Worm (Caenorhabditis elegans) whole organism, L4 larva: ENCODE results near the gene ceh-19.

Experiments
- F49E8.2 ChIP-seq: sonication (generic microtip); optimal IDR thresholded peaks from 2 replicates; lab custom pipeline; 2016; ENCODE audit warnings: missing compliant biosample characterization, mild to moderate bottlenecking, missing genetic modification characterization, borderline replicate concordance
- R02D3.7 ChIP-seq: fragments of 150-350 bp; sonication (generic microtip); optimal IDR thresholded peaks from 3 replicates; lab custom pipeline; 2014; ENCODE audit warnings: missing biosample characterization, missing genetic modification characterization
- Y48G9A.11 ChIP-seq: fragments of 200-800 bp; sonication (Bioruptor generic); IDR thresholded peaks from 2 replicates; pipeline ENCODE4 v1.3.6; 2022; ENCODE audit warnings: missing genetic modification reagents, missing genetic modification characterization, missing compliant biosample characterization
- Y5F2A.4 ChIP-seq: fragments of 200-800 bp; sonication (Bioruptor generic); optimal IDR thresholded peaks from 2 replicates; lab custom pipeline; 2018; ENCODE audit warnings: mild to moderate bottlenecking, missing genetic modification characterization, missing compliant biosample characterization
- Y75B8A.6 ChIP-seq: fragments of 200-800 bp; sonication (Bioruptor generic); IDR thresholded peaks from 2 replicates; pipeline ENCODE4 v1.3.6; 2022; ENCODE audit warnings: missing genetic modification reagents, missing genetic modification characterization, missing compliant biosample characterization
- aha-1 ChIP-seq: fragments of 150-350 bp; peaks from one replicate; lab custom pipeline; 2014; ENCODE audit warnings: missing biosample characterization, missing genetic modification characterization
- cey-2 ChIP-seq: sonication (generic microtip); optimal IDR thresholded peaks from 3 replicates; lab custom pipeline; 2017; ENCODE audit warnings: missing genetic modification characterization, mild to moderate bottlenecking, missing compliant biosample characterization, antibody characterized with exemption, borderline replicate concordance; ENCODE audit not compliant: insufficient read depth
- ctbp-1 ChIP-seq: fragments of 200-800 bp; sonication (Bioruptor generic); IDR thresholded peaks from 2 replicates; pipeline ENCODE4 v1.3.6; 2022; ENCODE audit warnings: missing genetic modification reagents, missing genetic modification characterization, missing compliant biosample characterization
- dmd-6 ChIP-seq: fragments of 200-800 bp; sonication (Bioruptor generic); IDR thresholded peaks from 2 replicates; pipeline ENCODE4 v1.3.6; 2022; ENCODE audit warnings: missing genetic modification reagents, missing genetic modification characterization, missing compliant biosample characterization
- dmd-8 ChIP-seq: fragments of 200-800 bp; sonication (Bioruptor generic); IDR thresholded peaks from 2 replicates; pipeline ENCODE4 v1.3.6; 2022; ENCODE audit warnings: missing genetic modification characterization, missing compliant biosample characterization
- dpl-1 ChIP-seq: fragments of 150-350 bp; optimal IDR thresholded peaks from 2 replicates; lab custom pipeline; 2014; ENCODE audit warnings: missing biosample characterization, missing genetic modification reagents, missing genetic modification characterization
- dve-1 ChIP-seq: sonication (generic microtip); optimal IDR thresholded peaks from 2 replicates; lab custom pipeline; 2017; ENCODE audit warnings: antibody characterized with exemption, mild to moderate bottlenecking, missing genetic modification characterization, missing compliant biosample characterization; ENCODE audit not compliant: insufficient read depth
- egl-27 ChIP-seq: sonication (generic microtip); optimal IDR thresholded peaks from 3 replicates; lab custom pipeline; 2017; ENCODE audit warnings: missing biosample characterization, missing genetic modification reagents, missing genetic modification characterization
- fkh-10 ChIP-seq: fragments of 150-350 bp; optimal IDR thresholded peaks from 2 replicates; lab custom pipeline; 2014; ENCODE audit warnings: missing biosample characterization, missing genetic modification reagents, missing genetic modification characterization
- gei-8 ChIP-seq: fragments of 200-800 bp; sonication (Bioruptor generic); optimal IDR thresholded peaks from 2 replicates; lab custom pipeline; 2018; ENCODE audit warnings: mild to moderate bottlenecking, missing genetic modification characterization, missing compliant biosample characterization
- hlh-30 ChIP-seq: sonication (generic microtip); optimal IDR thresholded peaks from 2 replicates; lab custom pipeline; 2017; ENCODE audit warnings: antibody characterized with exemption, mild to moderate bottlenecking, missing genetic modification characterization, missing compliant biosample characterization; ENCODE audit not compliant: insufficient read depth
- hmg-1.1 ChIP-seq: fragments of 200-800 bp; sonication (Bioruptor generic); IDR thresholded peaks from 2 replicates; pipeline ENCODE4 v1.3.6; 2022; ENCODE audit warnings: missing genetic modification reagents, missing genetic modification characterization, missing compliant biosample characterization
- lim-7 ChIP-seq: fragments of 200-800 bp; sonication (Bioruptor generic); IDR thresholded peaks from 2 replicates; pipeline ENCODE4 v1.3.6; 2022; ENCODE audit warnings: missing genetic modification characterization, missing compliant biosample characterization
- lin-15B ChIP-seq: fragments of 150-350 bp; sonication (generic microtip); optimal IDR thresholded peaks from 3 replicates; lab custom pipeline; 2014; ENCODE audit warnings: missing biosample characterization, missing genetic modification characterization
- lin-38 ChIP-seq: fragments of 200-800 bp; sonication (Bioruptor generic); IDR thresholded peaks from 2 replicates; pipeline ENCODE4 v1.3.6; 2022; ENCODE audit warnings: missing genetic modification reagents, missing genetic modification characterization, missing compliant biosample characterization
- lin-39 ChIP-seq: fragments of 150-350 bp; optimal IDR thresholded peaks from 2 replicates; lab custom pipeline; 2014; ENCODE audit warnings: missing biosample characterization, missing genetic modification reagents, missing genetic modification characterization
- lir-3 ChIP-seq: sonication (generic microtip); optimal IDR thresholded peaks from 2 replicates; lab custom pipeline; 2016; ENCODE audit warnings: mild to moderate bottlenecking, missing genetic modification characterization, missing compliant biosample characterization
- madf-5 ChIP-seq, 2 experiments: fragments of 200-800 bp; sonication (Bioruptor generic); IDR thresholded peaks; 2 replicates each; pipeline ENCODE4 v1.3.6; 2022; ENCODE audit warnings: missing compliant biosample characterization in 2 of 2, missing genetic modification characterization in 2 of 2
- madf-9 ChIP-seq: fragments of 200-800 bp; sonication (Bioruptor generic); conservative IDR thresholded peaks from 2 replicates; pipeline ENCODE4 v1.3.6; 2022; ENCODE audit warnings: missing genetic modification reagents, missing genetic modification characterization, missing compliant biosample characterization
- mxl-3 ChIP-seq: fragments of 200-800 bp; sonication (Bioruptor generic); optimal IDR thresholded peaks from 2 replicates; lab custom pipeline; 2018; ENCODE audit warnings: mild to moderate bottlenecking, missing genetic modification characterization, missing compliant biosample characterization
- nhr-10 ChIP-seq: fragments of 150-350 bp; optimal IDR thresholded peaks from 2 replicates; lab custom pipeline; 2014; ENCODE audit warnings: missing biosample characterization, missing genetic modification characterization
- nhr-102 ChIP-seq: sonication (generic microtip); optimal IDR thresholded peaks from 2 replicates; lab custom pipeline; 2016; ENCODE audit warnings: mild to moderate bottlenecking, missing genetic modification characterization, moderate library complexity, missing compliant biosample characterization
- nhr-111 ChIP-seq: fragments of 200-800 bp; sonication (Bioruptor generic); optimal IDR thresholded peaks from 2 replicates; lab custom pipeline; 2018; ENCODE audit warnings: mild to moderate bottlenecking, missing genetic modification characterization, missing compliant biosample characterization
- nhr-237 ChIP-seq: sonication (generic microtip); optimal IDR thresholded peaks from 2 replicates; lab custom pipeline; 2017; ENCODE audit warnings: missing biosample characterization, missing genetic modification characterization
- nhr-25 ChIP-seq: sonication (generic microtip); optimal IDR thresholded peaks from 2 replicates; lab custom pipeline; 2017; ENCODE audit warnings: missing genetic modification characterization, mild to moderate bottlenecking, missing compliant biosample characterization, antibody characterized with exemption, moderate library complexity, borderline replicate concordance; ENCODE audit not compliant: insufficient read depth
- nhr-28 ChIP-seq: fragments of 150-350 bp; optimal IDR thresholded peaks from 2 replicates; lab custom pipeline; 2014; ENCODE audit warnings: missing biosample characterization, missing genetic modification characterization
- nhr-48 ChIP-seq: sonication (generic microtip); optimal IDR thresholded peaks from 2 replicates; lab custom pipeline; 2016; ENCODE audit warnings: mild to moderate bottlenecking, missing genetic modification characterization, missing compliant biosample characterization
- nhr-6 ChIP-seq: fragments of 150-350 bp; optimal IDR thresholded peaks from 2 replicates; lab custom pipeline; 2014; ENCODE audit warnings: missing biosample characterization, missing genetic modification characterization
- pha-4 ChIP-seq, 2 experiments: fragments of 150-350 bp in 1 of 2; fragments of 200-800 bp in 1 of 2; sonication (Bioruptor generic) in 1 of 2; IDR thresholded peaks in 1 of 2; optimal IDR thresholded peaks in 1 of 2; 2 replicates each; pipeline versions ENCODE4 v1.3.6 to Lab custom; 2014 to 2022; ENCODE audit warnings: missing genetic modification characterization in 2 of 2, missing genetic modification reagents in 2 of 2, missing biosample characterization in 1 of 2, missing compliant biosample characterization in 1 of 2
- php-3 ChIP-seq: fragments of 200-800 bp; sonication (Bioruptor generic); IDR thresholded peaks from 2 replicates; pipeline ENCODE4 v1.3.6; 2022; ENCODE audit warnings: missing genetic modification reagents, missing genetic modification characterization, missing compliant biosample characterization
- rbr-2 ChIP-seq: sonication (generic microtip); optimal IDR thresholded peaks from 2 replicates; lab custom pipeline; 2016; ENCODE audit warnings: missing genotype, missing genetic modification characterization, missing compliant biosample characterization
- saeg-2 ChIP-seq: fragments of 200-800 bp; sonication (Bioruptor generic); IDR thresholded peaks from 2 replicates; pipeline ENCODE4 v1.3.6; 2022; ENCODE audit warnings: missing genetic modification reagents, missing genetic modification characterization, missing compliant biosample characterization
- set-16 ChIP-seq: fragments of 200-800 bp; sonication (Bioruptor generic); IDR thresholded peaks from 2 replicates; pipeline ENCODE4 v1.3.6; 2022; ENCODE audit warnings: missing genetic modification reagents, missing genetic modification characterization, missing compliant biosample characterization
- spr-1 ChIP-seq: sonication (generic microtip); optimal IDR thresholded peaks from 2 replicates; lab custom pipeline; 2016; ENCODE audit warnings: mild to moderate bottlenecking, missing genetic modification characterization, missing compliant biosample characterization
- spr-3 ChIP-seq: fragments of 200-800 bp; sonication (Bioruptor generic); optimal IDR thresholded peaks from 2 replicates; lab custom pipeline; 2018; ENCODE audit warnings: mild to moderate bottlenecking, missing genetic modification characterization, missing compliant biosample characterization
- tra-1 ChIP-seq: fragments of 200-800 bp; sonication (Bioruptor generic); IDR thresholded peaks from 2 replicates; pipeline ENCODE4 v1.3.6; 2022; ENCODE audit warnings: missing genetic modification reagents, missing genetic modification characterization, missing compliant biosample characterization
- unc-39 ChIP-seq: sonication (generic microtip); optimal IDR thresholded peaks from 2 replicates; lab custom pipeline; 2017; ENCODE audit warnings: missing biosample characterization, missing genetic modification characterization
- unc-62 ChIP-seq, 3 experiments: fragments of 150-350 bp in 1 of 3; sonication (generic microtip); optimal IDR thresholded peaks in 2 of 3; peaks in 1 of 3; 1 replicate in 1 of 3; 2 replicates in 2 of 3; lab custom pipeline; 2014 to 2017; ENCODE audit warnings: missing biosample characterization in 3 of 3, missing genetic modification characterization in 3 of 3, missing genetic modification reagents in 3 of 3, missing genotype in 1 of 3
- zfp-3 ChIP-seq: fragments of 200-800 bp; sonication (Bioruptor generic); conservative IDR thresholded peaks from 2 replicates; pipeline ENCODE4 v1.3.6; 2022; ENCODE audit warnings: missing genetic modification reagents, missing genetic modification characterization, missing compliant biosample characterization
- zip-2 ChIP-seq: fragments of 150-350 bp; optimal IDR thresholded peaks from 2 replicates; lab custom pipeline; 2014; ENCODE audit warnings: missing biosample characterization, missing genetic modification characterization
- ztf-7 ChIP-seq: fragments of 150-350 bp; optimal IDR thresholded peaks from 2 replicates; lab custom pipeline; 2014; ENCODE audit warnings: missing biosample characterization, missing genetic modification characterization

ceh-19 gene

ce11 chrIV:7927218-7927617 is 28.5 kb downstream of the ceh-19 start, which contains the start of gene C49H3.12:
Gene C49H3.12, minus strand, starts transcription at chrIV:7927318.
- TF ChIP-seq lim-7 (GFP tag; lab: Robert Waterston, UW) (no peak), aha-1 (tag; lab: Kevin White, UChicago) (peak; percentile 20), nhr-102 (tag; lab: Kevin White, UChicago) (no peak)

ce11 chrIV:7926102-7926840 is 29.5 kb downstream of the ceh-19 start, which contains the start of gene rps-2:
Gene rps-2, minus strand, starts transcription at chrIV:7926391.
- TF ChIP-seq nhr-6 (tag; lab: Kevin White, UChicago) (no peak), F49E8.2 (no peak), php-3 (GFP tag; lab: Robert Waterston, UW) (no peak), R02D3.7 (tag; lab: Kevin White, UChicago) (no peak), Y48G9A.11 (GFP tag; lab: Robert Waterston, UW) (no peak), Y75B8A.6 (GFP tag; lab: Robert Waterston, UW) (no peak), unc-39 (tag; lab: Kevin White, UChicago) (no peak), egl-27 (tag; lab: Kevin White, UChicago) (no peak), nhr-111 (no peak), dmd-6 (GFP tag; lab: Robert Waterston, UW) (no peak), unc-62 (GFP tag; optimal IDR thresholded peaks at IDR 0.05 in 1 of 2; lab: Kevin White, UChicago) (peak in 1 of 2 experiments; percentile 36), unc-62 (tag; optimal IDR thresholded peaks at IDR 0.05; lab: Kevin White, UChicago) (no peak), madf-5 (GFP tag; IDR thresholded peaks at IDR 0.05; lab: Robert Waterston, UW) (no peak), lir-3 (tag; lab: Kevin White, UChicago) (no peak), nhr-10 (tag; lab: Kevin White, UChicago) (no peak), spr-3 (GFP tag; lab: Kevin White, UChicago) (no peak), mxl-3 (GFP tag; lab: Kevin White, UChicago) (no peak), dpl-1 (GFP tag; lab: Kevin White, UChicago) (peak; percentile 6), zip-2 (tag; lab: Kevin White, UChicago) (no peak), lin-39 (tag; lab: Kevin White, UChicago) (no peak), Y5F2A.4 (GFP tag; lab: Kevin White, UChicago) (no peak), tra-1 (GFP tag; lab: Robert Waterston, UW) (no peak), nhr-25 (tag; lab: Kevin White, UChicago) (no peak), gei-8 (no peak), ztf-7 (no peak), nhr-48 (tag; lab: Kevin White, UChicago) (no peak), hmg-1.1 (GFP tag; lab: Robert Waterston, UW) (0 out of 2 replicates have a peak, but pooled peaks have one; percentile 25), dve-1 (tag; lab: Kevin White, UChicago) (no peak), cey-2 (tag; lab: Kevin White, UChicago) (no peak), pha-4 (GFP tag; IDR thresholded peaks at IDR 0.05; lab: Robert Waterston, UW) (0 out of 2 replicates have a peak, but pooled peaks have one; percentile 20), pha-4 (tag; optimal IDR thresholded peaks at IDR 0.05; lab: Kevin White, UChicago) (no peak), nhr-28 (tag; lab: Kevin White, UChicago) (no peak), hlh-30 (tag; lab: Kevin White, UChicago) (no peak), zfp-3 (GFP tag; lab: Robert Waterston, UW) (no peak), spr-1 (tag; lab: Kevin White, UChicago) (no peak), saeg-2 (no peak), rbr-2 (tag; lab: Kevin White, UChicago) (peak; percentile 18), ctbp-1 (GFP tag; lab: Robert Waterston, UW) (no peak), nhr-237 (no peak), madf-9 (GFP tag; lab: Robert Waterston, UW) (no peak), dmd-8 (no peak), fkh-10 (GFP tag; lab: Kevin White, UChicago) (no peak), set-16 (peak; percentile 87; the same call in 1 of the 2 replicates), lin-38 (GFP tag; lab: Robert Waterston, UW) (no peak), lin-15B (no peak)
